Worm (Caenorhabditis elegans): Measurements from ENCODE around the gene dhs-15.

dhs-15 gene

ce11 chrV:2763105-2763504 lies 6.5 kb downstream of the dhs-15 start, which contains the start of gene R05D8.7:
Gene R05D8.7, minus strand, starts transcription at chrV:2763208.
- TF ChIP-seq T20F7.1 (GFP tag; optimal IDR thresholded peaks at IDR 0.05) (no peak), Y5F2A.4 (GFP tag; optimal IDR thresholded peaks at IDR 0.05) (no peak), zip-2 (tag; optimal IDR thresholded peaks at IDR 0.05) (no peak), skn-1 (tag; optimal IDR thresholded peaks at IDR 0.05) (no peak), Y48G9A.11 (GFP tag; IDR thresholded peaks at IDR 0.05) (no peak), nhr-28 (tag; optimal IDR thresholded peaks at IDR 0.05) (peak; percentile 54)

DNA sequence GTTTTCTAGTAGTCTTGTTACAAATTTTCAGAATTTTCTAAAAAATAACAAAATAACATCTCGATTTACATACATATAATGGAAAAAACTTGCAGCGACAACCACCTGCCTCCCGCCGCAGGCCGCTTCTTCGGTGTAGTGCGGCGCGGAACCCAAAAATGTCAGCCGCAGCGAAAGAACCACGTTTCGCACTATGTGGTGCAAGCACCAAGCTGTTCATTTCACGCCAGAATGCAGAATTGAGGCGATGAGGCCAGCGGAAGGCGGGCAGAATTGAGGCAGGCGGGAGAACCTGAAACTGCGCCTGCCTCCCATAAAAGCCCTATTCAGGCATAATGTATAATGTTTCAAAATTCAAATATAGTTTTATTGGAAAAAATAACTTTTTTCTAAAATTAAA lies 8.2 kb downstream of the dhs-15 start:
- TF ChIP-seq nhr-11 (tag; optimal IDR thresholded peaks at IDR 0.05) (no peak), set-16 (GFP tag; IDR thresholded peaks at IDR 0.05) (peak; percentile 66)

- no peak for TF ChIP-seq lin-38 (GFP tag; IDR thresholded peaks at IDR 0.05)
These were observed 10.2 kb downstream of the dhs-15 start, which contains the start of gene srg-58 for ce11 chrV:2759456-2759855. Gene srg-58, minus strand, starts transcription at chrV:2759556.

- no peak for TF ChIP-seq lin-38 (GFP tag; IDR thresholded peaks at IDR 0.05)
- TF ChIP-seq F26F4.8 (GFP tag; conservative IDR thresholded peaks at IDR 0.05) = 0 out of 2 replicates have a peak, but pooled peaks have one; percentile 32
- 0 out of 2 replicates have a peak, but pooled peaks have one; percentile 8 for TF ChIP-seq ceh-44 (GFP tag; IDR thresholded peaks at IDR 0.05)
- TF ChIP-seq set-16 (GFP tag; IDR thresholded peaks at IDR 0.05) = peak; percentile 55
These were observed 11.2 kb downstream of the dhs-15 start for ce11 chrV:2758437-2758836.

- no peak for TF ChIP-seq spr-3 (GFP tag; optimal IDR thresholded peaks at IDR 0.05)
- peak; percentile 37 for TF ChIP-seq aha-1 (tag)
- peak; percentile 86 for TF ChIP-seq set-16 (GFP tag; IDR thresholded peaks at IDR 0.05)
- TF ChIP-seq ceh-20 (GFP tag; IDR thresholded peaks at IDR 0.05) = no peak
- no peak for TF ChIP-seq nhr-25 (tag; optimal IDR thresholded peaks at IDR 0.05; ENCODE audit: borderline replicate concordance, insufficient read depth)
- 0 out of 2 replicates have a peak, but pooled peaks have one; percentile 48 for TF ChIP-seq dmd-9 (GFP tag; IDR thresholded peaks at IDR 0.05)
- no peak for TF ChIP-seq lin-39 (tag; optimal IDR thresholded peaks at IDR 0.05)
- TF ChIP-seq F49E8.2 (tag; optimal IDR thresholded peaks at IDR 0.05; ENCODE audit: borderline replicate concordance) = no peak
- TF ChIP-seq ZK546.5 (tag; optimal IDR thresholded peaks at IDR 0.05) = no peak
- no peak for TF ChIP-seq spr-1 (tag; optimal IDR thresholded peaks at IDR 0.05)
These were observed 12.3 kb downstream of the dhs-15 start, which contains the start of gene srx-28 for ce11 chrV:2757226-2757893. Gene srx-28, minus strand, starts transcription at chrV:2757276.

ce11 chrV:2753007-2753406 lies 16.6 kb downstream of the dhs-15 start, which contains the start of gene srx-26:
Gene srx-26, minus strand, starts transcription at chrV:2753107.
- TF ChIP-seq daf-19 (GFP tag; conservative IDR thresholded peaks at IDR 0.05) = no peak
- no peak for TF ChIP-seq dpl-1 (GFP tag; optimal IDR thresholded peaks at IDR 0.05)
- no peak for TF ChIP-seq ctbp-1 (GFP tag; IDR thresholded peaks at IDR 0.05)
- TF ChIP-seq zfp-2 (tag; optimal IDR thresholded peaks at IDR 0.05) = no peak
- no peak for TF ChIP-seq unc-130 (GFP tag; optimal IDR thresholded peaks at IDR 0.05)
- TF ChIP-seq spr-1 (tag; optimal IDR thresholded peaks at IDR 0.05) = no peak
- no peak for TF ChIP-seq egl-43 (GFP tag; IDR thresholded peaks at IDR 0.05)
- TF ChIP-seq duxl-1 (tag; optimal IDR thresholded peaks at IDR 0.05; ENCODE audit: poor library complexity) = no peak
- no peak for TF ChIP-seq nhr-48 (tag; optimal IDR thresholded peaks at IDR 0.05)

ce11 chrV:2750006-2750405 lies 19.6 kb downstream of the dhs-15 start, which contains the start of gene srx-24:
Gene srx-24, minus strand, starts transcription at chrV:2750106.
- TF ChIP-seq vab-7 (GFP tag; IDR thresholded peaks at IDR 0.05) (no peak), lim-7 (GFP tag; IDR thresholded peaks at IDR 0.05) (no peak), madf-5 (GFP tag; IDR thresholded peaks at IDR 0.05) (no peak), attf-4 (tag; optimal IDR thresholded peaks at IDR 0.05) (no peak), tag-97 (GFP tag; IDR thresholded peaks at IDR 0.05) (no peak), mxl-2 (GFP tag; conservative IDR thresholded peaks at IDR 0.05) (no peak), rbr-2 (tag; optimal IDR thresholded peaks at IDR 0.05) (no peak), snpc-4 (tag; optimal IDR thresholded peaks at IDR 0.05) (no peak), mdt-29 (GFP tag; IDR thresholded peaks at IDR 0.05) (no peak), mxl-3 (GFP tag; optimal IDR thresholded peaks at IDR 0.05) (no peak)
